Fruit fly (Drosophila melanogaster) whole organism, embryonic: ENCODE measurements around the gene Ac78C.

Source experiments
- CG17186 ChIP-seq: fragments of 200-800 bp; sonication (Bioruptor generic); optimal IDR thresholded peaks from 3 replicates; lab custom pipeline; 2017; ENCODE audit warnings: missing biosample characterization, missing genetic modification reagents, missing genetic modification characterization
- NfI ChIP-seq: fragments of 200-800 bp; sonication (Bioruptor generic); optimal IDR thresholded peaks from 3 replicates; lab custom pipeline; 2018; ENCODE audit warnings: missing biosample characterization, mild to moderate bottlenecking, missing genetic modification characterization, moderate library complexity
- crc ChIP-seq: fragments of 200-800 bp; sonication (Bioruptor generic); optimal IDR thresholded peaks from 2 replicates; lab custom pipeline; 2016; ENCODE audit warnings: missing biosample characterization, missing genetic modification characterization
- dmrt11E ChIP-seq: fragments of 200-800 bp; sonication (Bioruptor generic); optimal IDR thresholded peaks from 3 replicates; lab custom pipeline; 2018; ENCODE audit warnings: missing biosample characterization, mild to moderate bottlenecking, missing genetic modification characterization, moderate library complexity
- p53 ChIP-seq: fragments of 200-800 bp; sonication (Bioruptor generic); optimal IDR thresholded peaks from 2 replicates; lab custom pipeline; 2016; ENCODE audit warnings: missing biosample characterization, missing genetic modification characterization
- zf30C ChIP-seq: fragments of 200-800 bp; sonication (Bioruptor generic); optimal IDR thresholded peaks from 3 replicates; lab custom pipeline; 2018; ENCODE audit warnings: missing biosample characterization, mild to moderate bottlenecking, missing genetic modification characterization

DNA sequence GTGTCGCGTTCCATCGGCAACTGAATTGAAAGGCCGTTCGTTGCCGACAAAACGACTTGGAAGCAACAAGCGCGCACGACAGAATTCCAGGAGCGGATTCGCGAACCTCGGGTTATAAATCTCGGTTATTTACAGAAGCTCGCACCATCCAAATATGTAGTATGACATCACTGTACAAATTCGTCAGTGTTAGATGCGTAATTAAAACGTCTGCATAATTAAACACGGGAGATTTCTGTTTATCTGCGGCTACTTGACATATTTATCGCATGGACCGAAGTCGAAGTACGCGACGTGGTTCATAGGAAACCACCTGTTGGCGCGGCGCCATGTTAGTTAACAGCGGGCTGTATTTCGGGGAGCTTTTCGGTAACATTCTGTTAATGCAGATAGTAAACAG, at the start of gene Ac78C:
- TF ChIP-seq NfI (GFP tag; lab: Kevin White, UChicago) (peak; percentile 93), zf30C (GFP tag; lab: Kevin White, UChicago) (no peak), dmrt11E (tag; lab: Kevin White, UChicago) (no peak), p53 (GFP tag; lab: Kevin White, UChicago) (peak; percentile 90), CG17186 (GFP tag; lab: Kevin White, UChicago) (peak; percentile 52), crc (GFP tag; lab: Kevin White, UChicago) (peak; percentile 88)
